Worm (Caenorhabditis elegans) whole organism, L4/young adult: ENCODE data around the gene pgl-1.

Experiments used
- W03F9.2 ChIP-seq: fragments of 150-350 bp; optimal IDR thresholded peaks from 2 replicates; lab custom pipeline; 2014; ENCODE audit warnings: missing biosample characterization, missing genetic modification characterization
- him-1 ChIP-seq: sonication (generic microtip); optimal IDR thresholded peaks from 2 replicates; lab custom pipeline; 2016; ENCODE audit warnings: missing genotype, missing genetic modification reagents, missing genetic modification characterization, missing compliant biosample characterization

ce11 chrIV:6974162-6974938 lies 2.8 kb downstream of the pgl-1 start:
- TF ChIP-seq W03F9.2 (tag; lab: Kevin White, UChicago), result no peak
- TF ChIP-seq him-1 (tag; lab: Kevin White, UChicago), result no peak
